Fruit fly (Drosophila melanogaster) whole organism, embryonic: Measurements from ENCODE around the gene CG43402.
A peak's percentile ranks its signal among the peaks of the same experiment; 100 is the strongest.

Source experiments
- ATbp ChIP-seq: fragments of 200-800 bp; sonication (Bioruptor generic); optimal IDR thresholded peaks from 2 replicates; lab custom pipeline; 2017; ENCODE audit warnings: missing biosample characterization, mild to moderate bottlenecking, missing genetic modification characterization, missing genetic modification reagents
- Bgb ChIP-seq: fragments of 200-800 bp; sonication (Bioruptor generic); IDR thresholded peaks from 2 replicates; pipeline ENCODE4 v1.3.6; 2022; ENCODE audit warnings: missing biosample characterization, missing genetic modification characterization; ENCODE audit not compliant: partially characterized antibody
- CG12071 ChIP-seq: fragments of 200-800 bp; sonication (Bioruptor generic); optimal IDR thresholded peaks from 3 replicates; lab custom pipeline; 2018; ENCODE audit warnings: missing biosample characterization, mild to moderate bottlenecking, missing genetic modification characterization
- CG13894 ChIP-seq: fragments of 200-800 bp; sonication (Bioruptor generic); optimal IDR thresholded peaks from 3 replicates; lab custom pipeline; 2018; ENCODE audit warnings: missing biosample characterization, mild to moderate bottlenecking, missing genetic modification characterization, moderate library complexity
- CG1602 ChIP-seq: fragments of 200-800 bp; sonication (Bioruptor generic); optimal IDR thresholded peaks from 3 replicates; lab custom pipeline; 2016; ENCODE audit warnings: missing biosample characterization, missing genetic modification characterization
- CG17912 ChIP-seq: fragments of 200-800 bp; sonication (Bioruptor generic); optimal IDR thresholded peaks from 2 replicates; lab custom pipeline; 2018; ENCODE audit warnings: missing biosample characterization, mild to moderate bottlenecking, missing genetic modification characterization
- CG2199 ChIP-seq: fragments of 200-800 bp; sonication (Bioruptor generic); IDR thresholded peaks from 3 replicates; pipeline ENCODE4 v1.3.6; 2022; ENCODE audit warnings: missing biosample characterization, missing genetic modification characterization
- CG31224 ChIP-seq: fragments of 200-800 bp; sonication (Bioruptor generic); IDR thresholded peaks from 2 replicates; pipeline ENCODE4 v1.3.6; 2022; ENCODE audit warnings: missing biosample characterization, missing genetic modification characterization
- CG33213 ChIP-seq: fragments of 200-800 bp; sonication (Bioruptor generic); optimal IDR thresholded peaks from 3 replicates; lab custom pipeline; 2016; ENCODE audit warnings: missing biosample characterization, missing genetic modification characterization
- CG3407 ChIP-seq: fragments of 200-800 bp; sonication (Bioruptor generic); optimal IDR thresholded peaks from 2 replicates; lab custom pipeline; 2018; ENCODE audit warnings: missing biosample characterization, mild to moderate bottlenecking, missing genetic modification characterization
- CG4424 ChIP-seq: fragments of 200-800 bp; sonication (Bioruptor generic); optimal IDR thresholded peaks from 3 replicates; lab custom pipeline; 2016; ENCODE audit warnings: missing biosample characterization, missing genetic modification characterization
- CG6272 ChIP-seq: fragments of 200-800 bp; sonication (Bioruptor generic); IDR thresholded peaks from 2 replicates; pipeline ENCODE4 v1.3.6; 2022; ENCODE audit warnings: missing biosample characterization, missing genetic modification characterization
- CG6813 ChIP-seq: fragments of 200-800 bp; sonication (Bioruptor generic); optimal IDR thresholded peaks from 2 replicates; lab custom pipeline; 2017; ENCODE audit warnings: missing biosample characterization, missing genetic modification characterization, mild to moderate bottlenecking, moderate library complexity, missing genetic modification reagents
- CG7372 ChIP-seq: fragments of 200-800 bp; sonication (Bioruptor generic); IDR thresholded peaks from 2 replicates; pipeline ENCODE4 v1.3.6; 2022; ENCODE audit warnings: missing biosample characterization, missing genetic modification characterization
- Dll ChIP-seq: fragments of 200-800 bp; sonication (Bioruptor generic); IDR thresholded peaks from 4 replicates; pipeline ENCODE4 v1.3.6; 2022; ENCODE audit warnings: missing biosample characterization, missing genetic modification characterization; ENCODE audit not compliant: partially characterized antibody
- E2f1 ChIP-seq: fragments of 200-800 bp; sonication (Bioruptor generic); IDR thresholded peaks from 2 replicates; pipeline ENCODE4 v1.3.6; 2022; ENCODE audit warnings: missing biosample characterization, missing genetic modification characterization
- Ets65A ChIP-seq: fragments of 200-800 bp; sonication (Bioruptor generic); peaks from one replicate; lab custom pipeline; 2016; ENCODE audit warnings: missing biosample characterization, missing genetic modification characterization
- GATAe ChIP-seq: fragments of 200-800 bp; sonication (Bioruptor generic); conservative IDR thresholded peaks from 2 replicates; pipeline ENCODE4 v1.3.6; 2022; ENCODE audit warnings: missing biosample characterization, missing genetic modification characterization
- Hr39 ChIP-seq: fragments of >200 bp; optimal IDR thresholded peaks from 2 replicates; lab custom pipeline; 2017
- Jarid2 ChIP-seq: fragments of 200-800 bp; sonication (Bioruptor generic); optimal IDR thresholded peaks from 3 replicates; lab custom pipeline; 2017; ENCODE audit warnings: mild to moderate bottlenecking, missing biosample characterization, missing genetic modification reagents, missing genetic modification characterization
- MESR4 ChIP-seq: fragments of 200-800 bp; sonication (Bioruptor generic); optimal IDR thresholded peaks from 2 replicates; lab custom pipeline; 2018; ENCODE audit warnings: missing biosample characterization, mild to moderate bottlenecking, missing genetic modification characterization, moderate library complexity
- PHDP ChIP-seq: fragments of 200-800 bp; sonication (Bioruptor generic); optimal IDR thresholded peaks from 3 replicates; lab custom pipeline; 2018; ENCODE audit warnings: missing biosample characterization, mild to moderate bottlenecking, missing genetic modification characterization, moderate library complexity
- Side ChIP-seq: fragments of 200-800 bp; sonication (Bioruptor generic); optimal IDR thresholded peaks from 2 replicates; lab custom pipeline; 2016; ENCODE audit warnings: missing biosample characterization, missing genetic modification characterization
- Taf1 ChIP-seq: fragments of 200-800 bp; sonication (Bioruptor generic); IDR thresholded peaks from 2 replicates; pipeline ENCODE4 v1.3.6; 2022; ENCODE audit warnings: missing biosample characterization, missing genetic modification characterization
- Xrp1 ChIP-seq: fragments of 200-800 bp; sonication (Bioruptor generic); IDR thresholded peaks from 2 replicates; pipeline ENCODE4 v1.3.6; 2022; ENCODE audit warnings: missing biosample characterization, missing genetic modification characterization
- chm ChIP-seq: fragments of 200-800 bp; sonication (Bioruptor generic); IDR thresholded peaks from 2 replicates; pipeline ENCODE4 v1.3.6; 2022; ENCODE audit warnings: missing biosample characterization, missing genetic modification characterization
- chn ChIP-seq: fragments of 200-800 bp; sonication (Bioruptor generic); optimal IDR thresholded peaks from 2 replicates; lab custom pipeline; 2016; ENCODE audit warnings: missing biosample characterization, missing genetic modification characterization
- ci ChIP-seq: fragments of 200-800 bp; sonication (Bioruptor generic); IDR thresholded peaks from 3 replicates; pipeline ENCODE4 v1.3.6; 2022; ENCODE audit warnings: missing biosample characterization, missing genetic modification characterization
- crp ChIP-seq, 2 experiments: fragments of 200-800 bp; sonication (Bioruptor generic); optimal IDR thresholded peaks; 2 replicates in 1 of 2; 3 replicates in 1 of 2; lab custom pipeline; 2017; ENCODE audit warnings: missing biosample characterization in 2 of 2, missing genetic modification characterization in 2 of 2, mild to moderate bottlenecking in 1 of 2, moderate library complexity in 1 of 2
- cwo ChIP-seq: fragments of 200-800 bp; sonication (Bioruptor generic); optimal IDR thresholded peaks from 3 replicates; lab custom pipeline; 2017; ENCODE audit warnings: missing biosample characterization, missing genetic modification characterization, mild to moderate bottlenecking, moderate library complexity, missing genetic modification reagents
- ems ChIP-seq: fragments of 200-800 bp; sonication (Bioruptor generic); optimal IDR thresholded peaks from 3 replicates; lab custom pipeline; 2016; ENCODE audit warnings: missing biosample characterization, missing genetic modification characterization
- ewg ChIP-seq: fragments of 200-800 bp; sonication (Bioruptor generic); optimal IDR thresholded peaks from 3 replicates; lab custom pipeline; 2017; ENCODE audit warnings: mild to moderate bottlenecking, missing biosample characterization, missing genetic modification reagents, missing genetic modification characterization
- fd3F ChIP-seq: fragments of 200-800 bp; sonication (Bioruptor generic); optimal IDR thresholded peaks from 2 replicates; lab custom pipeline; 2018; ENCODE audit warnings: missing biosample characterization, mild to moderate bottlenecking, missing genetic modification characterization, moderate library complexity
- fd64A ChIP-seq: fragments of 200-800 bp; sonication (Bioruptor generic); optimal IDR thresholded peaks from 3 replicates; lab custom pipeline; 2018; ENCODE audit warnings: missing biosample characterization, mild to moderate bottlenecking, missing genetic modification characterization
- fd96Cb ChIP-seq: fragments of 200-800 bp; sonication (Bioruptor generic); optimal IDR thresholded peaks from 2 replicates; lab custom pipeline; 2018; ENCODE audit warnings: missing biosample characterization, mild to moderate bottlenecking, missing genetic modification characterization, moderate library complexity
- gce ChIP-seq: fragments of 200-800 bp; sonication (Bioruptor generic); IDR thresholded peaks from 3 replicates; pipeline ENCODE4 v1.3.6; 2022; ENCODE audit warnings: missing biosample characterization, missing genetic modification characterization
- gcm ChIP-seq: fragments of 200-800 bp; sonication (Bioruptor generic); optimal IDR thresholded peaks from 2 replicates; lab custom pipeline; 2019; ENCODE audit warnings: missing biosample characterization, mild to moderate bottlenecking, missing genetic modification characterization, moderate library complexity
- gt ChIP-seq: fragments of 200-800 bp; sonication (Bioruptor generic); IDR thresholded peaks from 2 replicates; pipeline ENCODE4 v1.3.6; 2022; ENCODE audit warnings: missing biosample characterization, missing genetic modification characterization
- kah ChIP-seq: fragments of 200-800 bp; sonication (Bioruptor generic); optimal IDR thresholded peaks from 2 replicates; lab custom pipeline; 2018; ENCODE audit warnings: missing biosample characterization, mild to moderate bottlenecking, missing genetic modification characterization
- lola ChIP-seq, 3 experiments: fragments of >200 bp in 2 of 3; fragments of 200-800 bp in 1 of 3; sonication (Bioruptor generic) in 1 of 3; optimal IDR thresholded peaks; 2 replicates each; lab custom pipeline; 2017 to 2019; ENCODE audit warnings: missing biosample characterization in 3 of 3, missing genetic modification characterization in 3 of 3, mild to moderate bottlenecking in 1 of 3, moderate library complexity in 1 of 3
- nerfin-2 ChIP-seq: fragments of 200-800 bp; sonication (Bioruptor generic); IDR thresholded peaks from 2 replicates; pipeline ENCODE4 v1.3.6; 2022; ENCODE audit warnings: missing biosample characterization, missing genetic modification characterization; ENCODE audit not compliant: partially characterized antibody
- pum ChIP-seq: fragments of 200-800 bp; sonication (Bioruptor generic); optimal IDR thresholded peaks from 2 replicates; lab custom pipeline; 2016; ENCODE audit warnings: missing biosample characterization, missing genetic modification characterization
- pzg ChIP-seq: fragments of 200-800 bp; sonication (Bioruptor generic); optimal IDR thresholded peaks from 3 replicates; lab custom pipeline; 2018; ENCODE audit warnings: missing biosample characterization, mild to moderate bottlenecking, missing genetic modification characterization, moderate library complexity
- run ChIP-seq: fragments of 200-800 bp; sonication (Bioruptor generic); optimal IDR thresholded peaks from 3 replicates; lab custom pipeline; 2018; ENCODE audit warnings: missing biosample characterization, mild to moderate bottlenecking, missing genetic modification characterization
- scrt ChIP-seq: fragments of 200-800 bp; sonication (Bioruptor generic); optimal IDR thresholded peaks from 2 replicates; lab custom pipeline; 2018; ENCODE audit warnings: missing biosample characterization, mild to moderate bottlenecking, missing genetic modification characterization, moderate library complexity
- shn ChIP-seq: fragments of 200-800 bp; sonication (Bioruptor generic); optimal IDR thresholded peaks from 3 replicates; lab custom pipeline; 2016; ENCODE audit warnings: missing biosample characterization, missing genetic modification characterization
- slbo ChIP-seq: fragments of 200-800 bp; sonication (Bioruptor generic); IDR thresholded peaks from 2 replicates; pipeline ENCODE4 v1.3.6; 2022; ENCODE audit warnings: missing biosample characterization, missing genetic modification characterization
- sr ChIP-seq: fragments of 200-800 bp; sonication (Bioruptor generic); IDR thresholded peaks from 3 replicates; pipeline ENCODE4 v1.3.6; 2022; ENCODE audit warnings: missing biosample characterization, missing genetic modification characterization
- stc ChIP-seq: fragments of 200-800 bp; sonication (Bioruptor generic); IDR thresholded peaks from 2 replicates; pipeline ENCODE4 v1.3.6; 2022; ENCODE audit warnings: missing biosample characterization, missing genetic modification characterization
- tgo ChIP-seq: fragments of 200-800 bp; sonication (Bioruptor generic); IDR thresholded peaks from 3 replicates; pipeline ENCODE4 v1.3.6; 2022; ENCODE audit warnings: missing biosample characterization, missing genetic modification characterization

The CG43402 gene

dm6 chr2L:1420287-1420686 lies 22.1 kb upstream of the CG43402 start, which contains the start of gene robo2 (continued):
- no peak for TF ChIP-seq Hr39 (lab: Kevin White, UChicago)
- peak; percentile 37 for TF ChIP-seq fd64A (GFP tag; lab: Kevin White, UChicago)
- TF ChIP-seq CG7372 = no peak
- TF ChIP-seq CG1602 = no peak
- peak; percentile 64 for TF ChIP-seq kah
- peak; percentile 40; the same call in 1 of the 2 replicates for TF ChIP-seq CG31224 (GFP tag; lab: Robert Waterston, UW)
- TF ChIP-seq gcm = peak; percentile 66
- peak in 1 of 2 experiments; percentile 12 for TF ChIP-seq crp (GFP tag; optimal IDR thresholded peaks at IDR 0.05; lab: Kevin White, UChicago)
- no peak for TF ChIP-seq Ets65A (GFP tag; lab: Kevin White, UChicago)
- no peak for TF ChIP-seq pzg (GFP tag; lab: Kevin White, UChicago)
- peak; percentile 60; the same call in 1 of the 2 replicates for TF ChIP-seq GATAe (GFP tag; lab: Robert Waterston, UW)
- TF ChIP-seq shn (GFP tag; lab: Kevin White, UChicago) = peak; percentile 40
- peak; percentile 58 for TF ChIP-seq CG33213 (GFP tag; lab: Kevin White, UChicago)
- peak; percentile 77 for TF ChIP-seq Bgb (GFP tag; lab: Robert Waterston, UW)
- no peak for TF ChIP-seq Dll
- TF ChIP-seq slbo (GFP tag; lab: Robert Waterston, UW) = peak; percentile 52
- TF ChIP-seq chm (GFP tag; lab: Robert Waterston, UW) = peak; percentile 96
- no peak for TF ChIP-seq Xrp1 (GFP tag; lab: Robert Waterston, UW)
- 0 out of 3 replicates have a peak, but pooled peaks have one; percentile 23 for TF ChIP-seq tgo
- no peak for TF ChIP-seq ewg (GFP tag; lab: Kevin White, UChicago)
- no peak for TF ChIP-seq CG17912
- peak; percentile 53 for TF ChIP-seq CG3407
- TF ChIP-seq nerfin-2 (GFP tag; lab: Robert Waterston, UW) = 0 out of 2 replicates have a peak, but pooled peaks have one; percentile 29
- TF ChIP-seq stc (GFP tag; lab: Robert Waterston, UW) = peak; percentile 47; the same call in 1 of the 2 replicates
- peak; percentile 87 for TF ChIP-seq ci (GFP tag; lab: Robert Waterston, UW)
- peak; percentile 62; the same call in 1 of the 3 replicates for TF ChIP-seq gce (GFP tag; lab: Robert Waterston, UW)
- peak; percentile 6 for TF ChIP-seq CG4424 (GFP tag; lab: Kevin White, UChicago)
- no peak for TF ChIP-seq ems (GFP tag; lab: Kevin White, UChicago)
- TF ChIP-seq pum (GFP tag; lab: Kevin White, UChicago) = no peak
- TF ChIP-seq CG2199 = peak; percentile 80
- peak; percentile 46 for TF ChIP-seq chn (GFP tag; lab: Kevin White, UChicago)
- no peak for TF ChIP-seq fd3F (GFP tag; lab: Kevin White, UChicago)
- no peak for TF ChIP-seq E2f1 (GFP tag; lab: Robert Waterston, UW)
- TF ChIP-seq CG12071 = peak; percentile 76
- peak; percentile 50 for TF ChIP-seq CG6813 (GFP tag; lab: Kevin White, UChicago)
- TF ChIP-seq MESR4 = peak; percentile 20
- no peak for TF ChIP-seq lola (GFP tag; optimal IDR thresholded peaks at IDR 0.05; lab: Kevin White, UChicago)
- peak; percentile 9 for TF ChIP-seq Side
- TF ChIP-seq Jarid2 (GFP tag; lab: Kevin White, UChicago) = peak; percentile 100
- TF ChIP-seq fd96Cb (tag; lab: Kevin White, UChicago) = no peak
- peak; percentile 29; the same call in 1 of the 2 replicates for TF ChIP-seq CG6272 (GFP tag; lab: Robert Waterston, UW)
- peak; percentile 33 for TF ChIP-seq ATbp (GFP tag; lab: Kevin White, UChicago)
- TF ChIP-seq gt (GFP tag; lab: Robert Waterston, UW) = no peak
- peak; percentile 100 for TF ChIP-seq scrt (GFP tag; lab: Kevin White, UChicago)
- peak; percentile 63 for TF ChIP-seq PHDP (tag; lab: Kevin White, UChicago)
- peak; percentile 9 for TF ChIP-seq cwo (GFP tag; lab: Kevin White, UChicago)
- TF ChIP-seq Taf1 (GFP tag; lab: Robert Waterston, UW) = peak; percentile 23; the same call in 1 of the 2 replicates
- TF ChIP-seq CG13894 (tag; lab: Kevin White, UChicago) = peak; percentile 86
- no peak for TF ChIP-seq run (tag; lab: Kevin White, UChicago)
- peak; percentile 38; the same call in 1 of the 3 replicates for TF ChIP-seq sr (GFP tag; lab: Robert Waterston, UW)
